Worm (Caenorhabditis elegans) whole organism, late embryonic: ENCODE results near the gene F43C11.4.

Experiments
- Y22D7AL.16 ChIP-seq: sonication (generic microtip); optimal IDR thresholded peaks from 2 replicates; lab custom pipeline; 2016; ENCODE audit warnings: missing genetic modification characterization, missing compliant biosample characterization
- ahr-1 ChIP-seq: sonication (generic microtip); optimal IDR thresholded peaks from 2 replicates; lab custom pipeline; 2016; ENCODE audit warnings: missing genetic modification characterization, missing compliant biosample characterization
- ama-1 ChIP-seq: fragments of 150-350 bp; optimal IDR thresholded peaks from 2 replicates; lab custom pipeline; 2014
- ceh-14 ChIP-seq: sonication (generic microtip); optimal IDR thresholded peaks from 2 replicates; lab custom pipeline; 2016; ENCODE audit warnings: missing genotype, missing genetic modification characterization, missing compliant biosample characterization
- ceh-18 ChIP-seq: sonication (generic microtip); optimal IDR thresholded peaks from 2 replicates; lab custom pipeline; 2016; ENCODE audit warnings: missing genetic modification characterization, missing compliant biosample characterization
- ceh-2 ChIP-seq: sonication (generic microtip); optimal IDR thresholded peaks from 2 replicates; lab custom pipeline; 2016; ENCODE audit warnings: missing genotype, missing genetic modification characterization, missing compliant biosample characterization
- ceh-45 ChIP-seq: fragments of 200-800 bp; sonication (Bioruptor generic); IDR thresholded peaks from 2 replicates; pipeline ENCODE4 v1.3.6; 2022; ENCODE audit warnings: missing genetic modification reagents, missing genetic modification characterization, missing compliant biosample characterization
- che-1 ChIP-seq: sonication (generic microtip); optimal IDR thresholded peaks from 2 replicates; lab custom pipeline; 2016; ENCODE audit warnings: mild to moderate bottlenecking, missing genetic modification characterization, missing compliant biosample characterization
- dmd-4 ChIP-seq: sonication (generic microtip); optimal IDR thresholded peaks from 2 replicates; lab custom pipeline; 2016; ENCODE audit warnings: borderline replicate concordance, missing genetic modification characterization, missing compliant biosample characterization
- dve-1 ChIP-seq: sonication (generic microtip); optimal IDR thresholded peaks from 2 replicates; lab custom pipeline; 2017; ENCODE audit warnings: antibody characterized with exemption, mild to moderate bottlenecking, missing genetic modification characterization, missing compliant biosample characterization
- elt-4 ChIP-seq: sonication (generic microtip); optimal IDR thresholded peaks from 2 replicates; lab custom pipeline; 2016; ENCODE audit warnings: missing genetic modification characterization, missing compliant biosample characterization
- ets-4 ChIP-seq: sonication (generic microtip); optimal IDR thresholded peaks from 2 replicates; lab custom pipeline; 2016; ENCODE audit warnings: missing genetic modification characterization, missing compliant biosample characterization
- fkh-10 ChIP-seq: fragments of 150-350 bp; optimal IDR thresholded peaks from 2 replicates; lab custom pipeline; 2014; ENCODE audit warnings: missing biosample characterization, missing genetic modification reagents, missing genetic modification characterization
- fkh-6 ChIP-seq: sonication (generic microtip); optimal IDR thresholded peaks from 2 replicates; lab custom pipeline; 2016; ENCODE audit warnings: missing genetic modification characterization, missing compliant biosample characterization
- hlh-30 ChIP-seq: sonication (generic microtip); optimal IDR thresholded peaks from 2 replicates; lab custom pipeline; 2017; ENCODE audit warnings: antibody characterized with exemption, missing genetic modification characterization, missing compliant biosample characterization; ENCODE audit not compliant: insufficient read depth
- hlh-6 ChIP-seq: sonication (generic microtip); optimal IDR thresholded peaks from 2 replicates; lab custom pipeline; 2016; ENCODE audit warnings: missing genotype, missing genetic modification characterization, missing compliant biosample characterization
- madf-2 ChIP-seq: sonication (generic microtip); optimal IDR thresholded peaks from 2 replicates; lab custom pipeline; 2017; ENCODE audit warnings: missing genetic modification characterization, missing compliant biosample characterization
- nfya-1 ChIP-seq: sonication (generic microtip); optimal IDR thresholded peaks from 2 replicates; lab custom pipeline; 2017; ENCODE audit warnings: missing genetic modification characterization, mild to moderate bottlenecking, missing compliant biosample characterization, antibody characterized with exemption, moderate library complexity
- odd-2 ChIP-seq: sonication (generic microtip); optimal IDR thresholded peaks from 2 replicates; lab custom pipeline; 2017; ENCODE audit warnings: antibody characterized with exemption, mild to moderate bottlenecking, missing genetic modification characterization, missing compliant biosample characterization
- pat-9 ChIP-seq: fragments of 200-800 bp; sonication (Bioruptor generic); optimal IDR thresholded peaks from 2 replicates; lab custom pipeline; 2018; ENCODE audit warnings: mild to moderate bottlenecking, missing genetic modification characterization, moderate library complexity, missing compliant biosample characterization
- pha-4 ChIP-seq: fragments of 150-350 bp; optimal IDR thresholded peaks from 2 replicates; lab custom pipeline; 2018; ENCODE audit warnings: missing biosample characterization, missing genetic modification reagents, missing genetic modification characterization
- pqm-1 ChIP-seq: sonication (generic microtip); optimal IDR thresholded peaks from 2 replicates; lab custom pipeline; 2016; ENCODE audit warnings: missing genetic modification characterization, missing compliant biosample characterization
- pros-1 ChIP-seq: fragments of 150-350 bp; optimal IDR thresholded peaks from 2 replicates; lab custom pipeline; 2014; ENCODE audit warnings: missing biosample characterization, missing genetic modification reagents, missing genetic modification characterization
- rnt-1 ChIP-seq: sonication (generic microtip); optimal IDR thresholded peaks from 2 replicates; lab custom pipeline; 2016; ENCODE audit warnings: missing genetic modification characterization, missing compliant biosample characterization
- sox-2 ChIP-seq: fragments of 200-800 bp; sonication (Bioruptor generic); IDR thresholded peaks from 2 replicates; pipeline ENCODE4 v1.3.6; 2022; ENCODE audit warnings: missing genetic modification reagents, missing genetic modification characterization, missing compliant biosample characterization
- sox-4 ChIP-seq: sonication (generic microtip); optimal IDR thresholded peaks from 2 replicates; lab custom pipeline; 2017; ENCODE audit warnings: mild to moderate bottlenecking, missing genetic modification characterization, inconsistent platforms, missing compliant biosample characterization
- syd-9 ChIP-seq: sonication (generic microtip); optimal IDR thresholded peaks from 2 replicates; lab custom pipeline; 2016; ENCODE audit warnings: mild to moderate bottlenecking, missing genetic modification characterization, moderate library complexity, missing compliant biosample characterization
- tbx-2 ChIP-seq: sonication (generic microtip); optimal IDR thresholded peaks from 2 replicates; lab custom pipeline; 2016; ENCODE audit warnings: missing genetic modification characterization, missing compliant biosample characterization
- tbx-7 ChIP-seq: sonication (generic microtip); optimal IDR thresholded peaks from 2 replicates; lab custom pipeline; 2016; ENCODE audit warnings: missing genotype, missing genetic modification characterization, missing compliant biosample characterization
- ttx-3 ChIP-seq: sonication (generic microtip); optimal IDR thresholded peaks from 2 replicates; lab custom pipeline; 2016; ENCODE audit warnings: missing genetic modification reagents, missing genetic modification characterization, missing compliant biosample characterization
- unc-3 ChIP-seq, 2 experiments: fragments of 200-800 bp in 1 of 2; sonication (Bioruptor generic) in 1 of 2; sonication (generic microtip) in 1 of 2; conservative IDR thresholded peaks in 1 of 2; optimal IDR thresholded peaks in 1 of 2; 2 replicates each; pipeline versions ENCODE4 v1.3.6 to Lab custom; 2016 to 2022; ENCODE audit warnings: missing compliant biosample characterization in 2 of 2, missing genetic modification characterization in 2 of 2, missing genetic modification reagents in 1 of 2
- unc-55 ChIP-seq: sonication (generic microtip); optimal IDR thresholded peaks from 2 replicates; lab custom pipeline; 2017; ENCODE audit warnings: missing biosample characterization, missing genetic modification reagents, missing genetic modification characterization
- ztf-16 ChIP-seq: sonication (generic microtip); optimal IDR thresholded peaks from 2 replicates; lab custom pipeline; 2017; ENCODE audit warnings: missing genetic modification characterization, missing compliant biosample characterization

The F43C11.4 gene

ce11 chrII:2379673-2380072 lies 32.9 kb downstream of the F43C11.4 start:
- TF ChIP-seq odd-2 (tag; lab: Kevin White, UChicago) (no peak), pqm-1 (tag; lab: Kevin White, UChicago) (no peak), tbx-7 (tag; lab: Kevin White, UChicago) (no peak), ceh-45 (GFP tag; lab: Robert Waterston, UW) (no peak), pros-1 (tag; lab: Kevin White, UChicago) (no peak), elt-4 (no peak), ceh-2 (no peak), rnt-1 (tag; lab: Kevin White, UChicago) (no peak), ama-1 (lab: Kevin White, UChicago) (no peak), syd-9 (no peak), tbx-2 (tag; lab: Kevin White, UChicago) (no peak), fkh-6 (tag; lab: Kevin White, UChicago) (no peak), ets-4 (tag; lab: Kevin White, UChicago) (no peak), dmd-4 (tag; lab: Kevin White, UChicago) (no peak), ceh-14 (no peak), Y22D7AL.16 (tag; lab: Kevin White, UChicago) (no peak), unc-55 (GFP tag; lab: Kevin White, UChicago) (no peak), ztf-16 (tag; lab: Kevin White, UChicago) (no peak), ceh-18 (tag; lab: Kevin White, UChicago) (no peak), hlh-6 (tag; lab: Kevin White, UChicago) (no peak)
- TF ChIP-seq, all 69 proteins: peak for 0

- peak; percentile 6 for TF ChIP-seq nfya-1 (tag; lab: Kevin White, UChicago)
- TF ChIP-seq sox-4, result no peak
- TF ChIP-seq, all 69 proteins: peak for 1
These were observed 33.4 kb downstream of the F43C11.4 start, which contains the start of gene F16G10.7 for ce11 chrII:2380174-2380573. Gene F16G10.7 (minus strand): TSS chrII:2380274.

ce11 chrII:2383334-2383733 lies 36.6 kb downstream of the F43C11.4 start, which contains the start of gene F16G10.8:
Gene F16G10.8 (minus strand): TSS chrII:2383434.
- no peak for TF ChIP-seq ama-1 (lab: Kevin White, UChicago)
- no peak for TF ChIP-seq ceh-18 (tag; lab: Kevin White, UChicago)
- TF ChIP-seq, all 69 proteins: peak for 0

- no peak for TF ChIP-seq elt-4
- TF ChIP-seq hlh-30, result no peak
- no peak for TF ChIP-seq che-1 (tag; lab: Kevin White, UChicago)
- no peak for TF ChIP-seq ets-4 (tag; lab: Kevin White, UChicago)
- TF ChIP-seq ttx-3 (tag; lab: Kevin White, UChicago), result no peak
- TF ChIP-seq rnt-1 (tag; lab: Kevin White, UChicago), result no peak
- no peak for TF ChIP-seq pqm-1 (tag; lab: Kevin White, UChicago)
- no peak for TF ChIP-seq ama-1 (lab: Kevin White, UChicago)
- TF ChIP-seq fkh-10 (GFP tag; lab: Kevin White, UChicago), result no peak
These were observed 38.7 kb downstream of the F43C11.4 start, which contains the start of gene F16G10.9 for ce11 chrII:2385495-2385894. Gene F16G10.9 (minus strand): TSS chrII:2385595.

ce11 chrII:2390884-2391283 lies 44.1 kb downstream of the F43C11.4 start, which contains the start of gene F16G10.10:
Gene F16G10.10 (minus strand): TSS chrII:2390984.
- TF ChIP-seq ceh-18 (tag; lab: Kevin White, UChicago), result no peak
- TF ChIP-seq sox-2 (GFP tag; lab: Robert Waterston, UW), result no peak
- no peak for TF ChIP-seq ceh-14
- no peak for TF ChIP-seq ttx-3 (tag; lab: Kevin White, UChicago)

- TF ChIP-seq sox-4 (no peak), rnt-1 (tag; lab: Kevin White, UChicago) (no peak), Y22D7AL.16 (tag; lab: Kevin White, UChicago) (no peak), pha-4 (no peak), pat-9 (tag; lab: Kevin White, UChicago) (no peak), unc-3 (GFP tag; conservative IDR thresholded peaks at IDR 0.05; lab: Robert Waterston, UW) (no peak), unc-3 (tag; optimal IDR thresholded peaks at IDR 0.05; lab: Kevin White, UChicago) (no peak), fkh-10 (GFP tag; lab: Kevin White, UChicago) (no peak), madf-2 (tag; lab: Kevin White, UChicago) (no peak), dve-1 (no peak), ahr-1 (tag; lab: Kevin White, UChicago) (no peak), tbx-7 (tag; lab: Kevin White, UChicago) (no peak)
These were observed 47.0 kb downstream of the F43C11.4 start, which contains the start of gene F16G10.11 for ce11 chrII:2393821-2394220. Gene F16G10.11 (minus strand): TSS chrII:2393921.
